Worm (Caenorhabditis elegans) whole organism, late embryonic: Measurements from ENCODE around the gene madf-5.

Experiments
- C08G9.2 ChIP-seq: sonication (generic microtip); optimal IDR thresholded peaks from 2 replicates; lab custom pipeline; 2016; ENCODE audit warnings: mild to moderate bottlenecking, missing genetic modification characterization, moderate library complexity, missing compliant biosample characterization
- C38D4.7 ChIP-seq: fragments of 200-800 bp; sonication (Bioruptor generic); optimal IDR thresholded peaks from 2 replicates; lab custom pipeline; 2018; ENCODE audit warnings: mild to moderate bottlenecking, missing genetic modification characterization, moderate library complexity, missing compliant biosample characterization
- F13H6.1 ChIP-seq: sonication (generic microtip); optimal IDR thresholded peaks from 2 replicates; lab custom pipeline; 2016; ENCODE audit warnings: missing genetic modification characterization, missing compliant biosample characterization
- K09A11.1 ChIP-seq: sonication (generic microtip); optimal IDR thresholded peaks from 2 replicates; lab custom pipeline; 2017; ENCODE audit warnings: antibody characterized with exemption, mild to moderate bottlenecking, missing genetic modification characterization, missing compliant biosample characterization; ENCODE audit not compliant: insufficient read depth
- T23F11.4 ChIP-seq: fragments of 200-800 bp; sonication (Bioruptor generic); optimal IDR thresholded peaks from 2 replicates; lab custom pipeline; 2018; ENCODE audit warnings: mild to moderate bottlenecking, missing genetic modification characterization, missing compliant biosample characterization
- ahr-1 ChIP-seq: sonication (generic microtip); optimal IDR thresholded peaks from 2 replicates; lab custom pipeline; 2016; ENCODE audit warnings: missing genetic modification characterization, missing compliant biosample characterization
- ama-1 ChIP-seq: fragments of 150-350 bp; optimal IDR thresholded peaks from 2 replicates; lab custom pipeline; 2014
- ceh-14 ChIP-seq: sonication (generic microtip); optimal IDR thresholded peaks from 2 replicates; lab custom pipeline; 2016; ENCODE audit warnings: missing genotype, missing genetic modification characterization, missing compliant biosample characterization
- ceh-2 ChIP-seq: sonication (generic microtip); optimal IDR thresholded peaks from 2 replicates; lab custom pipeline; 2016; ENCODE audit warnings: missing genotype, missing genetic modification characterization, missing compliant biosample characterization
- ceh-22 ChIP-seq: sonication (generic microtip); optimal IDR thresholded peaks from 2 replicates; lab custom pipeline; 2017; ENCODE audit warnings: missing biosample characterization, missing genetic modification characterization
- ceh-24 ChIP-seq: sonication (generic microtip); optimal IDR thresholded peaks from 2 replicates; lab custom pipeline; 2016; ENCODE audit warnings: mild to moderate bottlenecking, missing genetic modification characterization, missing compliant biosample characterization
- ceh-31 ChIP-seq: sonication (generic microtip); optimal IDR thresholded peaks from 2 replicates; lab custom pipeline; 2016; ENCODE audit warnings: missing genetic modification characterization, missing compliant biosample characterization
- ceh-34 ChIP-seq: sonication (generic microtip); optimal IDR thresholded peaks from 2 replicates; lab custom pipeline; 2016; ENCODE audit warnings: mild to moderate bottlenecking, missing genetic modification characterization, missing compliant biosample characterization
- ceh-45 ChIP-seq: fragments of 200-800 bp; sonication (Bioruptor generic); IDR thresholded peaks from 2 replicates; pipeline ENCODE4 v1.3.6; 2022; ENCODE audit warnings: missing genetic modification reagents, missing genetic modification characterization, missing compliant biosample characterization
- ceh-48 ChIP-seq: sonication (generic microtip); optimal IDR thresholded peaks from 2 replicates; lab custom pipeline; 2016; ENCODE audit warnings: missing genetic modification characterization, inconsistent platforms, missing compliant biosample characterization
- ceh-6 ChIP-seq: fragments of 200-800 bp; sonication (Bioruptor generic); optimal IDR thresholded peaks from 2 replicates; lab custom pipeline; 2018; ENCODE audit warnings: mild to moderate bottlenecking, missing genetic modification characterization, missing compliant biosample characterization
- dmd-4 ChIP-seq: sonication (generic microtip); optimal IDR thresholded peaks from 2 replicates; lab custom pipeline; 2016; ENCODE audit warnings: borderline replicate concordance, missing genetic modification characterization, missing compliant biosample characterization
- elt-2 ChIP-seq: sonication (generic microtip); optimal IDR thresholded peaks from 2 replicates; lab custom pipeline; 2016; ENCODE audit warnings: missing genetic modification reagents, missing genetic modification characterization, missing compliant biosample characterization
- eyg-1 ChIP-seq: sonication (generic microtip); optimal IDR thresholded peaks from 2 replicates; lab custom pipeline; 2016; ENCODE audit warnings: missing genotype, missing genetic modification characterization, missing compliant biosample characterization
- fax-1 ChIP-seq: sonication (generic microtip); optimal IDR thresholded peaks from 2 replicates; lab custom pipeline; 2016; ENCODE audit warnings: missing genotype, missing genetic modification characterization, missing compliant biosample characterization
- hlh-15 ChIP-seq: sonication (generic microtip); optimal IDR thresholded peaks from 2 replicates; lab custom pipeline; 2016; ENCODE audit warnings: missing genetic modification characterization, missing compliant biosample characterization
- hlh-6 ChIP-seq: sonication (generic microtip); optimal IDR thresholded peaks from 2 replicates; lab custom pipeline; 2016; ENCODE audit warnings: missing genotype, missing genetic modification characterization, missing compliant biosample characterization
- hlh-8 ChIP-seq: sonication (generic microtip); optimal IDR thresholded peaks from 2 replicates; lab custom pipeline; 2016; ENCODE audit warnings: missing genotype, missing genetic modification characterization, missing compliant biosample characterization
- lim-6 ChIP-seq: sonication (generic microtip); optimal IDR thresholded peaks from 2 replicates; lab custom pipeline; 2016; ENCODE audit warnings: missing genetic modification characterization, missing compliant biosample characterization
- lin-11 ChIP-seq: fragments of 200-800 bp; sonication (Bioruptor generic); optimal IDR thresholded peaks from 2 replicates; lab custom pipeline; 2018; ENCODE audit warnings: mild to moderate bottlenecking, missing genetic modification characterization, missing compliant biosample characterization
- madf-2 ChIP-seq: sonication (generic microtip); optimal IDR thresholded peaks from 2 replicates; lab custom pipeline; 2017; ENCODE audit warnings: missing genetic modification characterization, missing compliant biosample characterization
- nhr-232 ChIP-seq: sonication (generic microtip); optimal IDR thresholded peaks from 2 replicates; lab custom pipeline; 2016; ENCODE audit warnings: missing genetic modification characterization, missing compliant biosample characterization
- npax-4 ChIP-seq: sonication (generic microtip); optimal IDR thresholded peaks from 2 replicates; lab custom pipeline; 2016; ENCODE audit warnings: missing genetic modification characterization, missing compliant biosample characterization
- odd-2 ChIP-seq: sonication (generic microtip); optimal IDR thresholded peaks from 2 replicates; lab custom pipeline; 2017; ENCODE audit warnings: antibody characterized with exemption, mild to moderate bottlenecking, missing genetic modification characterization, missing compliant biosample characterization
- pag-3 ChIP-seq: sonication (generic microtip); optimal IDR thresholded peaks from 2 replicates; lab custom pipeline; 2016; ENCODE audit warnings: missing compliant biosample characterization, missing genetic modification characterization, borderline replicate concordance
- pat-9 ChIP-seq: fragments of 200-800 bp; sonication (Bioruptor generic); optimal IDR thresholded peaks from 2 replicates; lab custom pipeline; 2018; ENCODE audit warnings: mild to moderate bottlenecking, missing genetic modification characterization, moderate library complexity, missing compliant biosample characterization
- pax-1 ChIP-seq: fragments of 150-350 bp; optimal IDR thresholded peaks from 2 replicates; lab custom pipeline; 2014; ENCODE audit warnings: missing biosample characterization, missing genetic modification characterization
- pha-4 ChIP-seq: fragments of 150-350 bp; optimal IDR thresholded peaks from 2 replicates; lab custom pipeline; 2018; ENCODE audit warnings: missing biosample characterization, missing genetic modification reagents, missing genetic modification characterization
- pqm-1 ChIP-seq: sonication (generic microtip); optimal IDR thresholded peaks from 2 replicates; lab custom pipeline; 2016; ENCODE audit warnings: missing genetic modification characterization, missing compliant biosample characterization
- ref-2 ChIP-seq: sonication (generic microtip); optimal IDR thresholded peaks from 2 replicates; lab custom pipeline; 2016; ENCODE audit warnings: missing genetic modification characterization, missing compliant biosample characterization
- rnt-1 ChIP-seq: sonication (generic microtip); optimal IDR thresholded peaks from 2 replicates; lab custom pipeline; 2016; ENCODE audit warnings: missing genetic modification characterization, missing compliant biosample characterization
- syd-9 ChIP-seq: sonication (generic microtip); optimal IDR thresholded peaks from 2 replicates; lab custom pipeline; 2016; ENCODE audit warnings: mild to moderate bottlenecking, missing genetic modification characterization, moderate library complexity, missing compliant biosample characterization
- tbx-2 ChIP-seq: sonication (generic microtip); optimal IDR thresholded peaks from 2 replicates; lab custom pipeline; 2016; ENCODE audit warnings: missing genetic modification characterization, missing compliant biosample characterization
- tbx-7 ChIP-seq: sonication (generic microtip); optimal IDR thresholded peaks from 2 replicates; lab custom pipeline; 2016; ENCODE audit warnings: missing genotype, missing genetic modification characterization, missing compliant biosample characterization
- unc-3 ChIP-seq, 2 experiments: fragments of 200-800 bp in 1 of 2; sonication (Bioruptor generic) in 1 of 2; sonication (generic microtip) in 1 of 2; conservative IDR thresholded peaks in 1 of 2; optimal IDR thresholded peaks in 1 of 2; 2 replicates each; pipeline versions ENCODE4 v1.3.6 to Lab custom; 2016 to 2022; ENCODE audit warnings: missing compliant biosample characterization in 2 of 2, missing genetic modification characterization in 2 of 2, missing genetic modification reagents in 1 of 2
- unc-55 ChIP-seq: sonication (generic microtip); optimal IDR thresholded peaks from 2 replicates; lab custom pipeline; 2017; ENCODE audit warnings: missing biosample characterization, missing genetic modification reagents, missing genetic modification characterization
- unc-86 ChIP-seq: sonication (generic microtip); optimal IDR thresholded peaks from 2 replicates; lab custom pipeline; 2016; ENCODE audit warnings: missing genetic modification characterization, missing compliant biosample characterization
- zip-5 ChIP-seq: sonication (generic microtip); optimal IDR thresholded peaks from 2 replicates; lab custom pipeline; 2016; ENCODE audit warnings: missing genetic modification characterization, missing compliant biosample characterization
- ztf-16 ChIP-seq: sonication (generic microtip); optimal IDR thresholded peaks from 2 replicates; lab custom pipeline; 2017; ENCODE audit warnings: missing genetic modification characterization, missing compliant biosample characterization

Gene madf-5

ce11 chrII:14604261-14604660, 30.8 kb downstream of the madf-5 start:
- TF ChIP-seq ahr-1 (no peak), hlh-8 (tag; lab: Kevin White, UChicago) (no peak), nhr-232 (no peak), ceh-48 (tag; lab: Kevin White, UChicago) (no peak), npax-4 (no peak), ceh-45 (no peak), rnt-1 (tag; lab: Kevin White, UChicago) (no peak), hlh-6 (no peak), pat-9 (no peak), dmd-4 (tag; lab: Kevin White, UChicago) (no peak), tbx-7 (tag; lab: Kevin White, UChicago) (no peak), unc-55 (GFP tag; lab: Kevin White, UChicago) (no peak), pha-4 (tag; lab: Kevin White, UChicago) (no peak), ceh-14 (tag; lab: Kevin White, UChicago) (no peak)

ce11 chrII:14605026-14605425, 31.6 kb downstream of the madf-5 start:
- TF ChIP-seq hlh-6 (no peak), nhr-232 (no peak), ceh-22 (tag; lab: Kevin White, UChicago) (no peak), eyg-1 (tag; lab: Kevin White, UChicago) (no peak), C08G9.2 (tag; lab: Kevin White, UChicago) (no peak), lin-11 (tag; lab: Kevin White, UChicago) (no peak), ztf-16 (tag; lab: Kevin White, UChicago) (no peak), K09A11.1 (tag; lab: Kevin White, UChicago) (no peak), ceh-31 (tag; lab: Kevin White, UChicago) (no peak), unc-3 (GFP tag; conservative IDR thresholded peaks at IDR 0.05; lab: Robert Waterston, UW) (no peak), unc-3 (tag; optimal IDR thresholded peaks at IDR 0.05; lab: Kevin White, UChicago) (no peak), npax-4 (no peak), ceh-24 (tag; lab: Kevin White, UChicago) (no peak)

- no peak for TF ChIP-seq fax-1 (tag; lab: Kevin White, UChicago)
- TF ChIP-seq hlh-15 (tag; lab: Kevin White, UChicago), result no peak
- no peak for TF ChIP-seq unc-3 (GFP tag; conservative IDR thresholded peaks at IDR 0.05; lab: Robert Waterston, UW)
- TF ChIP-seq unc-3 (tag; optimal IDR thresholded peaks at IDR 0.05; lab: Kevin White, UChicago), result no peak
- TF ChIP-seq ceh-22 (tag; lab: Kevin White, UChicago), result no peak
- TF ChIP-seq ahr-1, result no peak
- no peak for TF ChIP-seq madf-2 (tag; lab: Kevin White, UChicago)
- no peak for TF ChIP-seq ceh-34
- TF ChIP-seq lim-6 (tag; lab: Kevin White, UChicago), result no peak
- TF ChIP-seq ceh-2, result no peak
- no peak for TF ChIP-seq elt-2 (tag; lab: Kevin White, UChicago)
- no peak for TF ChIP-seq eyg-1 (tag; lab: Kevin White, UChicago)
- no peak for TF ChIP-seq syd-9 (tag; lab: Kevin White, UChicago)
- no peak for TF ChIP-seq ceh-6
- TF ChIP-seq C38D4.7 (GFP tag; lab: Kevin White, UChicago), result no peak
- TF ChIP-seq C08G9.2 (tag; lab: Kevin White, UChicago), result no peak
- no peak for TF ChIP-seq npax-4
- no peak for TF ChIP-seq pag-3 (tag; lab: Kevin White, UChicago)
- TF ChIP-seq, all 69 proteins: peak for 0
These were observed 32.1 kb downstream of the madf-5 start, which contains the start of gene F19H8.2 for ce11 chrII:14605479-14605878. Gene F19H8.2 (minus strand): TSS chrII:14605869.

ce11 chrII:14606172-14606571, 32.8 kb downstream of the madf-5 start, which contains the start of gene arl-3:
Gene arl-3 (plus strand): TSS chrII:14606472.
- TF ChIP-seq unc-86 (tag; lab: Kevin White, UChicago) (no peak), pqm-1 (tag; lab: Kevin White, UChicago) (no peak), pax-1 (tag; lab: Kevin White, UChicago) (no peak), npax-4 (no peak), odd-2 (tag; lab: Kevin White, UChicago) (no peak), zip-5 (no peak), pha-4 (tag; lab: Kevin White, UChicago) (no peak), dmd-4 (tag; lab: Kevin White, UChicago) (no peak), ref-2 (no peak), ceh-14 (tag; lab: Kevin White, UChicago) (no peak), T23F11.4 (no peak), ama-1 (lab: Kevin White, UChicago) (no peak), F13H6.1 (tag; lab: Kevin White, UChicago) (no peak), tbx-2 (tag; lab: Kevin White, UChicago) (no peak)
